Worm (Caenorhabditis elegans): ENCODE measurements around the gene C25A11.2.
"Not testable (repeated sequence)": the region's sequence is repeated elsewhere in the genome, so short reads cannot be mapped to it uniquely, and the experiment has no call there.

Gene C25A11.2

ce11 chrX:9082646-9083045 is 31.2 kb upstream of the C25A11.2 start, which contains the start of gene ajm-1:
ajm-1 (plus strand) TSS chrX:9082946.
- TF ChIP-seq C16A3.4 (tag; optimal IDR thresholded peaks at IDR 0.05), result no peak
- no peak for TF ChIP-seq lin-15B (tag; optimal IDR thresholded peaks at IDR 0.05)
- no peak for TF ChIP-seq alr-1 (tag; optimal IDR thresholded peaks at IDR 0.05; ENCODE audit: borderline replicate concordance)
- TF ChIP-seq egl-13 (tag; optimal IDR thresholded peaks at IDR 0.05), result no peak
- no peak for TF ChIP-seq lir-3 (tag; optimal IDR thresholded peaks at IDR 0.05; ENCODE audit: poor library complexity)
- no peak for TF ChIP-seq ztf-4 (tag; optimal IDR thresholded peaks at IDR 0.05)
- no peak for TF ChIP-seq hpl-2 (GFP tag; optimal IDR thresholded peaks at IDR 0.05)
- TF ChIP-seq snu-23 (GFP tag; optimal IDR thresholded peaks at IDR 0.05), result no peak
- TF ChIP-seq fos-1 (tag; optimal IDR thresholded peaks at IDR 0.05), result no peak
- no peak for TF ChIP-seq snpc-4 (tag; optimal IDR thresholded peaks at IDR 0.05)
- TF ChIP-seq blmp-1 (tag; optimal IDR thresholded peaks at IDR 0.05), result no peak
- TF ChIP-seq mef-2 (tag; optimal IDR thresholded peaks at IDR 0.05), result no peak
- TF ChIP-seq isw-1 (GFP tag; IDR thresholded peaks at IDR 0.05), result no peak
- TF ChIP-seq egl-27 (tag; optimal IDR thresholded peaks at IDR 0.05), result no peak
- TF ChIP-seq elt-2 (tag; optimal IDR thresholded peaks at IDR 0.05), result no peak
- TF ChIP-seq nhr-20 (tag; optimal IDR thresholded peaks at IDR 0.05), result no peak
- no peak for TF ChIP-seq C04F5.9 (tag; optimal IDR thresholded peaks at IDR 0.05)

DNA sequence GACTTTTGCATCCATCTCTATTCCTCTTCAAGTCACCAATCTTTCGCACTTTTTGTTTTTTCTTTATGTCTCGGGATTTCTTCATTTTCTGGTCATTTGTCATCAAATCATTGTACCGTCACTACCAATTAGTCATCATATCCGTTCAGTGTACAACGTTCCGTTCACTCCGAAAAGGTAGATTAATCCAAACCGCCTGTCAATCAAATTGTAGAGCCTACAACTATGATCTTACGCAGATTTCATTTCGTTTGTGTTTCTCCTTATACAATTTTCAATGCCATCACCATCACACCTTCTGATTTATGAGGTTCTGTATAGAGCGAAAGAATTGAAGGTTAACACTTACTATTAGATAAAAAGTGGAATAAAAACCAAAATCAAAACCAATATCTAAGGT is 28.0 kb upstream of the C25A11.2 start:
- peak; percentile 86 for TF ChIP-seq nhr-85 (tag)
- TF ChIP-seq pax-3 (tag; optimal IDR thresholded peaks at IDR 0.05), result no peak
- peak; percentile 13 for TF ChIP-seq rnt-1 (tag; optimal IDR thresholded peaks at IDR 0.05)
- TF ChIP-seq lsy-2 (tag; optimal IDR thresholded peaks at IDR 0.05), result no peak
- no peak for TF ChIP-seq nhr-90 (tag; optimal IDR thresholded peaks at IDR 0.05; ENCODE audit: poor library complexity)
- peak; percentile 6 for TF ChIP-seq skn-1 (tag; optimal IDR thresholded peaks at IDR 0.05)
- TF ChIP-seq efl-1 (optimal IDR thresholded peaks at IDR 0.05), result no peak
- TF ChIP-seq efl-1 (GFP tag; optimal IDR thresholded peaks at IDR 0.05 in 1 of 2), result no peak
- peak; percentile 33 for TF ChIP-seq blmp-1 (tag; optimal IDR thresholded peaks at IDR 0.05)
- TF ChIP-seq lin-13 (GFP tag; optimal IDR thresholded peaks at IDR 0.05), result peak; percentile 10
- TF ChIP-seq irx-1 (tag; optimal IDR thresholded peaks at IDR 0.05), result peak; percentile 36
- TF ChIP-seq mep-1 (tag; optimal IDR thresholded peaks at IDR 0.05), result peak; percentile 73
- peak; percentile 18 for TF ChIP-seq nhr-71 (tag; optimal IDR thresholded peaks at IDR 0.05)
- peak; percentile 62 for TF ChIP-seq lin-14 (GFP tag; optimal IDR thresholded peaks at IDR 0.05)

DNA sequence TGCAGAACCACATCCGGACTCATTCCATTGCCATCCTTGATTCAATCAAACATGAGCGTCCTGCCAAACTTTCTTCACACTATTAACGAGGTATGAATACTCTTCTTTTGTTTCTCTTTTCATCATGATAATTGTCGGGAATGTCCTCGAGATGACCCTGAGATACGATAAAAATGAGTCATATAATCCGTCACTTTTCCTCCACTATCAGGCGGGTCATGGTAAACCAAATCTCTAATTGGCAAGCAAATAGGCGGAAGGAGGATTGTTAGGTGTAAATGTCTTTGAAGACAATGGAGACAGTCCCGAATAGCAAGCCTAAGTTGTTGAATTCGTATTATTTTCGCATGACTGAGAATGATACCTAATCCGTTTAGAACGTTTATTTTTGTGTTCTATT is 25.2 kb upstream of the C25A11.2 start:
- TF ChIP-seq sup-37 (GFP tag; optimal IDR thresholded peaks at IDR 0.05) (no peak), lin-14 (GFP tag; optimal IDR thresholded peaks at IDR 0.05) (peak; percentile 42), blmp-1 (tag; optimal IDR thresholded peaks at IDR 0.05) (peak; percentile 60), nhr-85 (tag) (peak; percentile 75), lsy-2 (tag; optimal IDR thresholded peaks at IDR 0.05) (no peak), zag-1 (tag; optimal IDR thresholded peaks at IDR 0.05) (no peak), ceh-63 (GFP tag; optimal IDR thresholded peaks at IDR 0.05) (no peak), mef-2 (tag; optimal IDR thresholded peaks at IDR 0.05) (no peak)

- TF ChIP-seq ztf-4 (tag; optimal IDR thresholded peaks at IDR 0.05) (no peak), nhr-84 (tag; optimal IDR thresholded peaks at IDR 0.05) (no peak)
Observed at ce11 chrX:9089536-9089935, 24.3 kb upstream of the C25A11.2 start.

- not testable (repeated sequence) for TF ChIP-seq efl-1 (optimal IDR thresholded peaks at IDR 0.05)
- peak in 1 of 2 experiments; percentile 79 for TF ChIP-seq efl-1 (GFP tag; optimal IDR thresholded peaks at IDR 0.05 in 1 of 2)
Observed at ce11 chrX:9090562-9090961, 23.3 kb upstream of the C25A11.2 start.

ce11 chrX:9091380-9091779 is 22.5 kb upstream of the C25A11.2 start:
- TF ChIP-seq lin-39 (tag; optimal IDR thresholded peaks at IDR 0.05) (peak; percentile 10), zag-1 (tag; optimal IDR thresholded peaks at IDR 0.05) (no peak), aha-1 (tag; optimal IDR thresholded peaks at IDR 0.05) (no peak), nhr-77 (tag; optimal IDR thresholded peaks at IDR 0.05) (no peak), nhr-71 (tag; optimal IDR thresholded peaks at IDR 0.05) (peak; percentile 76), fkh-4 (tag; optimal IDR thresholded peaks at IDR 0.05; ENCODE audit: borderline replicate concordance) (no peak), hlh-17 (GFP tag; optimal IDR thresholded peaks at IDR 0.05; ENCODE audit: borderline replicate concordance) (no peak), ztf-4 (tag; optimal IDR thresholded peaks at IDR 0.05) (no peak), fkh-10 (GFP tag; optimal IDR thresholded peaks at IDR 0.05) (peak; percentile 30), dpl-1 (GFP tag; optimal IDR thresholded peaks at IDR 0.05) (peak in 1 of 3 experiments; percentile 9), pag-3 (tag; optimal IDR thresholded peaks at IDR 0.05; ENCODE audit: borderline replicate concordance, insufficient read depth) (no peak), elt-3 (tag; optimal IDR thresholded peaks at IDR 0.05) (peak in 1 of 6 experiments; percentile 23), lin-35 (GFP tag; optimal IDR thresholded peaks at IDR 0.05) (peak; percentile 1 to 65)
